Fruit fly (Drosophila melanogaster) whole organism, embryonic: ENCODE data around the gene pim.

Experiments used
- Atf-2 ChIP-seq: fragments of 200-800 bp; sonication (Bioruptor generic); optimal IDR thresholded peaks from 2 replicates; lab custom pipeline; 2016; ENCODE audit warnings: missing biosample characterization, missing genetic modification characterization
- Bteb2 ChIP-seq: fragments of 200-800 bp; sonication (Bioruptor generic); optimal IDR thresholded peaks from 2 replicates; lab custom pipeline; 2016; ENCODE audit warnings: missing biosample characterization, missing genetic modification characterization
- CG10543 ChIP-seq: fragments of 200-800 bp; sonication (Bioruptor generic); optimal IDR thresholded peaks from 3 replicates; lab custom pipeline; 2017; ENCODE audit warnings: missing biosample characterization, mild to moderate bottlenecking, missing genetic modification characterization, moderate library complexity
- CG10979 ChIP-seq: fragments of 200-800 bp; sonication (Bioruptor generic); optimal IDR thresholded peaks from 2 replicates; lab custom pipeline; 2018; ENCODE audit warnings: missing biosample characterization, mild to moderate bottlenecking, missing genetic modification characterization, moderate library complexity
- CG12155 ChIP-seq: fragments of 200-800 bp; sonication (Bioruptor generic); optimal IDR thresholded peaks from 3 replicates; lab custom pipeline; 2016; ENCODE audit warnings: missing biosample characterization, missing genetic modification characterization
- CG13296 ChIP-seq: fragments of 200-800 bp; sonication (Bioruptor generic); optimal IDR thresholded peaks from 3 replicates; lab custom pipeline; 2018; ENCODE audit warnings: missing biosample characterization, mild to moderate bottlenecking, missing genetic modification characterization
- CG13624 ChIP-seq: fragments of 200-800 bp; sonication (Bioruptor generic); optimal IDR thresholded peaks from 2 replicates; lab custom pipeline; 2016; ENCODE audit warnings: missing biosample characterization, missing genetic modification characterization
- CG17328 ChIP-seq: fragments of 200-800 bp; sonication (Bioruptor generic); IDR thresholded peaks from 2 replicates; pipeline ENCODE4 v1.3.6; 2022; ENCODE audit warnings: missing biosample characterization, missing genetic modification characterization
- CG2120 ChIP-seq: fragments of 200-800 bp; sonication (Bioruptor generic); optimal IDR thresholded peaks from 3 replicates; lab custom pipeline; 2016; ENCODE audit warnings: missing biosample characterization, missing genetic modification characterization
- CG32532 ChIP-seq: fragments of 200-800 bp; sonication (Bioruptor generic); IDR thresholded peaks from 2 replicates; pipeline ENCODE4 v1.3.6; 2022; ENCODE audit warnings: missing biosample characterization, missing genetic modification characterization
- CG42726 ChIP-seq: fragments of 200-800 bp; sonication (Bioruptor generic); IDR thresholded peaks from 2 replicates; pipeline ENCODE4 v1.3.6; 2022; ENCODE audit warnings: missing biosample characterization, missing genetic modification characterization; ENCODE audit not compliant: partially characterized antibody
- CG4360 ChIP-seq: fragments of 200-800 bp; sonication (Bioruptor generic); IDR thresholded peaks from 2 replicates; pipeline ENCODE4 v1.3.6; 2022; ENCODE audit warnings: missing biosample characterization, missing genetic modification characterization
- CG4730 ChIP-seq: fragments of 200-800 bp; sonication (Bioruptor generic); IDR thresholded peaks from 2 replicates; pipeline ENCODE4 v1.3.6; 2022; ENCODE audit warnings: missing biosample characterization, missing genetic modification characterization
- CG6854 ChIP-seq: fragments of 200-800 bp; sonication (Bioruptor generic); optimal IDR thresholded peaks from 3 replicates; lab custom pipeline; 2017; ENCODE audit warnings: missing biosample characterization, mild to moderate bottlenecking, missing genetic modification characterization
- Chrac-16 ChIP-seq: fragments of 200-800 bp; sonication (Bioruptor generic); optimal IDR thresholded peaks from 3 replicates; lab custom pipeline; 2016; ENCODE audit warnings: missing biosample characterization, missing genetic modification characterization
- Dad ChIP-seq: fragments of 200-800 bp; sonication (Bioruptor generic); optimal IDR thresholded peaks from 3 replicates; lab custom pipeline; 2016; ENCODE audit warnings: missing biosample characterization, missing genetic modification characterization
- Dfd ChIP-seq, 2 experiments: fragments of >200 bp; optimal IDR thresholded peaks; 2 replicates each; lab custom pipeline; 2017; ENCODE audit warnings: missing biosample characterization in 2 of 2, missing genetic modification characterization in 2 of 2
- ERR ChIP-seq: fragments of 200-800 bp; sonication (Bioruptor generic); optimal IDR thresholded peaks from 2 replicates; lab custom pipeline; 2016; ENCODE audit warnings: missing biosample characterization, missing genetic modification characterization
- Elba2 ChIP-seq: fragments of 200-800 bp; sonication (Bioruptor generic); optimal IDR thresholded peaks from 3 replicates; lab custom pipeline; 2016; ENCODE audit warnings: missing biosample characterization, missing genetic modification characterization
- Hr51 ChIP-seq, 2 experiments: fragments of 200-800 bp; sonication (Bioruptor generic); optimal IDR thresholded peaks; 2 replicates in 1 of 2; 3 replicates in 1 of 2; lab custom pipeline; 2016 to 2018; ENCODE audit warnings: missing biosample characterization in 2 of 2, missing genetic modification characterization in 2 of 2, mild to moderate bottlenecking in 1 of 2, moderate library complexity in 1 of 2
- Jarid2 ChIP-seq: fragments of 200-800 bp; sonication (Bioruptor generic); optimal IDR thresholded peaks from 3 replicates; lab custom pipeline; 2017; ENCODE audit warnings: mild to moderate bottlenecking, missing biosample characterization, missing genetic modification reagents, missing genetic modification characterization
- Lim3 ChIP-seq: fragments of 200-800 bp; sonication (Bioruptor generic); IDR thresholded peaks from 2 replicates; pipeline ENCODE4 v1.3.6; 2022; ENCODE audit warnings: missing biosample characterization, missing genetic modification characterization
- Med ChIP-seq: fragments of 200-800 bp; sonication (Bioruptor generic); peaks from one replicate; lab custom pipeline; 2016; ENCODE audit warnings: missing biosample characterization, missing genetic modification characterization, mild to moderate bottlenecking, inconsistent platforms, moderate library complexity
- Mes4 ChIP-seq: fragments of 200-800 bp; sonication (Bioruptor generic); optimal IDR thresholded peaks from 2 replicates; lab custom pipeline; 2016; ENCODE audit warnings: missing biosample characterization, missing genetic modification characterization
- NK7.1 ChIP-seq: fragments of 200-800 bp; sonication (Bioruptor generic); optimal IDR thresholded peaks from 3 replicates; lab custom pipeline; 2016; ENCODE audit warnings: missing biosample characterization, missing genetic modification characterization
- Nf-YA ChIP-seq: fragments of 200-800 bp; sonication (Bioruptor generic); IDR thresholded peaks from 2 replicates; pipeline ENCODE4 v1.3.6; 2022; ENCODE audit warnings: missing biosample characterization, missing genetic modification characterization
- Sox100B ChIP-seq: fragments of 200-800 bp; sonication (Bioruptor generic); optimal IDR thresholded peaks from 3 replicates; lab custom pipeline; 2018; ENCODE audit warnings: missing biosample characterization, mild to moderate bottlenecking, missing genetic modification characterization
- Tbp ChIP-seq: fragments of >200 bp; optimal IDR thresholded peaks from 2 replicates; lab custom pipeline; 2018; ENCODE audit warnings: missing biosample characterization, missing genetic modification characterization
- ab ChIP-seq: fragments of 200-800 bp; sonication (Bioruptor generic); optimal IDR thresholded peaks from 2 replicates; lab custom pipeline; 2016; ENCODE audit warnings: missing biosample characterization, missing genetic modification characterization
- chn ChIP-seq: fragments of 200-800 bp; sonication (Bioruptor generic); optimal IDR thresholded peaks from 2 replicates; lab custom pipeline; 2016; ENCODE audit warnings: missing biosample characterization, missing genetic modification characterization
- da ChIP-seq: fragments of 200-800 bp; sonication (Bioruptor generic); optimal IDR thresholded peaks from 2 replicates; lab custom pipeline; 2016; ENCODE audit warnings: missing biosample characterization, missing genetic modification characterization
- fd3F ChIP-seq: fragments of 200-800 bp; sonication (Bioruptor generic); optimal IDR thresholded peaks from 2 replicates; lab custom pipeline; 2018; ENCODE audit warnings: missing biosample characterization, mild to moderate bottlenecking, missing genetic modification characterization, moderate library complexity
- grau ChIP-seq: fragments of 200-800 bp; optimal IDR thresholded peaks from 3 replicates; lab custom pipeline; 2019; ENCODE audit warnings: missing biosample characterization, mild to moderate bottlenecking, missing genetic modification characterization, moderate library complexity
- gsb ChIP-seq: fragments of 200-800 bp; sonication (Bioruptor generic); IDR thresholded peaks from 2 replicates; pipeline ENCODE4 v1.3.6; 2022; ENCODE audit warnings: missing biosample characterization, missing genetic modification characterization
- gt ChIP-seq: fragments of 200-800 bp; sonication (Bioruptor generic); IDR thresholded peaks from 2 replicates; pipeline ENCODE4 v1.3.6; 2022; ENCODE audit warnings: missing biosample characterization, missing genetic modification characterization
- inv ChIP-seq: fragments of 200-800 bp; sonication (Bioruptor generic); IDR thresholded peaks from 2 replicates; pipeline ENCODE4 v1.3.6; 2022; ENCODE audit warnings: missing biosample characterization, missing genetic modification characterization; ENCODE audit not compliant: partially characterized antibody
- kah ChIP-seq: fragments of 200-800 bp; sonication (Bioruptor generic); optimal IDR thresholded peaks from 2 replicates; lab custom pipeline; 2018; ENCODE audit warnings: missing biosample characterization, mild to moderate bottlenecking, missing genetic modification characterization
- lab ChIP-seq: fragments of 200-800 bp; sonication (Bioruptor generic); optimal IDR thresholded peaks from 3 replicates; lab custom pipeline; 2017; ENCODE audit warnings: missing biosample characterization, missing genetic modification characterization, mild to moderate bottlenecking, moderate library complexity, missing genetic modification reagents
- mld ChIP-seq: fragments of 200-800 bp; sonication (Bioruptor generic); IDR thresholded peaks from 3 replicates; pipeline ENCODE4 v1.3.6; 2022; ENCODE audit warnings: missing biosample characterization, missing genetic modification characterization; ENCODE audit not compliant: partially characterized antibody
- nau ChIP-seq: fragments of 200-800 bp; sonication (Bioruptor generic); optimal IDR thresholded peaks from 3 replicates; lab custom pipeline; 2017; ENCODE audit warnings: missing biosample characterization, mild to moderate bottlenecking, missing genetic modification characterization, missing genetic modification reagents
- odd ChIP-seq: fragments of 200-800 bp; sonication (Bioruptor generic); optimal IDR thresholded peaks from 2 replicates; lab custom pipeline; 2017; ENCODE audit warnings: missing biosample characterization, mild to moderate bottlenecking, missing genetic modification characterization
- scrt ChIP-seq: fragments of 200-800 bp; sonication (Bioruptor generic); optimal IDR thresholded peaks from 2 replicates; lab custom pipeline; 2018; ENCODE audit warnings: missing biosample characterization, mild to moderate bottlenecking, missing genetic modification characterization, moderate library complexity
- sens ChIP-seq: fragments of 200-800 bp; sonication (Bioruptor generic); peaks from one replicate; lab custom pipeline; 2016; ENCODE audit warnings: missing biosample characterization, missing genetic modification characterization
- sug ChIP-seq: fragments of 200-800 bp; optimal IDR thresholded peaks from 2 replicates; lab custom pipeline; 2019; ENCODE audit warnings: missing biosample characterization, mild to moderate bottlenecking, missing genetic modification characterization, moderate library complexity
- tap ChIP-seq: fragments of 200-800 bp; optimal IDR thresholded peaks from 3 replicates; lab custom pipeline; 2019; ENCODE audit warnings: missing biosample characterization, mild to moderate bottlenecking, missing genetic modification characterization, moderate library complexity

pim gene

dm6 chr2L:10333091-10333991 is 29.4 kb upstream of the pim start, which contains the start of gene GATAd (continued):
- TF ChIP-seq inv (GFP tag; lab: Robert Waterston, UW): peak; percentile 20; the same call in 1 of the 2 replicates
- peak; percentile 9 for TF ChIP-seq CG2120 (GFP tag; lab: Kevin White, UChicago)

dm6 chr2L:10334213-10334612 is 28.6 kb upstream of the pim start:
- TF ChIP-seq CG4360 (0 out of 2 replicates have a peak, but pooled peaks have one; percentile 6), kah (GFP tag; lab: Kevin White, UChicago) (no peak), CG10543 (GFP tag; lab: Kevin White, UChicago) (no peak), Med (GFP tag; lab: Kevin White, UChicago) (peak; percentile 71), lab (GFP tag; lab: Kevin White, UChicago) (no peak), Elba2 (GFP tag; lab: Kevin White, UChicago) (peak; percentile 21), Dfd (GFP tag; optimal IDR thresholded peaks at IDR 0.05; lab: Kevin White, UChicago) (no peak), CG17328 (0 out of 2 replicates have a peak, but pooled peaks have one; percentile 15), CG42726 (GFP tag; lab: Robert Waterston, UW) (no peak), sens (GFP tag; lab: Kevin White, UChicago) (no peak), Tbp (no peak), mld (GFP tag; lab: Robert Waterston, UW) (0 out of 3 replicates have a peak, but pooled peaks have one; percentile 50)

- TF ChIP-seq Hr51 (GFP tag; optimal IDR thresholded peaks at IDR 0.05; lab: Kevin White, UChicago) (peak in 1 of 2 experiments; percentile 40), CG13296 (GFP tag; lab: Kevin White, UChicago) (peak; percentile 90), sug (tag; lab: Kevin White, UChicago) (peak; percentile 87), CG12155 (GFP tag; lab: Kevin White, UChicago) (peak; percentile 7), odd (GFP tag; lab: Kevin White, UChicago) (peak; percentile 67), da (GFP tag; lab: Kevin White, UChicago) (no peak), Dad (GFP tag; lab: Kevin White, UChicago) (peak; percentile 17), grau (tag; lab: Kevin White, UChicago) (peak; percentile 62), Bteb2 (GFP tag; lab: Kevin White, UChicago) (peak; percentile 36), Lim3 (no peak), CG32532 (GFP tag; lab: Robert Waterston, UW) (peak; percentile 76; the same call in 1 of the 2 replicates), nau (GFP tag; lab: Kevin White, UChicago) (peak; percentile 85), Jarid2 (GFP tag; lab: Kevin White, UChicago) (no peak), CG13624 (GFP tag; lab: Kevin White, UChicago) (peak; percentile 68), scrt (GFP tag; lab: Kevin White, UChicago) (peak; percentile 50), NK7.1 (GFP tag; lab: Kevin White, UChicago) (peak; percentile 34), Sox100B (GFP tag; lab: Kevin White, UChicago) (peak; percentile 77), Atf-2 (peak; percentile 41), Tbp (no peak), chn (GFP tag; lab: Kevin White, UChicago) (no peak), Mes4 (no peak), tap (peak; percentile 34), CG6854 (GFP tag; lab: Kevin White, UChicago) (peak; percentile 71), gt (GFP tag; lab: Robert Waterston, UW) (no peak), fd3F (GFP tag; lab: Kevin White, UChicago) (peak; percentile 24), CG10979 (tag; lab: Kevin White, UChicago) (peak; percentile 44), CG4730 (GFP tag; lab: Robert Waterston, UW) (no peak), gsb (GFP tag; lab: Robert Waterston, UW) (no peak), ERR (GFP tag; lab: Kevin White, UChicago) (peak; percentile 44), Nf-YA (GFP tag; lab: Robert Waterston, UW) (no peak), ab (GFP tag; lab: Kevin White, UChicago) (peak; percentile 51), Chrac-16 (GFP tag; lab: Kevin White, UChicago) (peak; percentile 2)
These were observed 27.9 kb upstream of the pim start for dm6 chr2L:10334854-10335277.
